Worm (Caenorhabditis elegans) whole organism, late embryonic: ENCODE measurements around the gene K12D12.5.

ENCODE experiments used
- C08G9.2 ChIP-seq: sonication (generic microtip); optimal IDR thresholded peaks from 2 replicates; lab custom pipeline; 2016; ENCODE audit warnings: mild to moderate bottlenecking, missing genetic modification characterization, moderate library complexity, missing compliant biosample characterization
- K02D7.2 ChIP-seq: sonication (generic microtip); optimal IDR thresholded peaks from 2 replicates; lab custom pipeline; 2017; ENCODE audit warnings: mild to moderate bottlenecking, missing genetic modification characterization, missing compliant biosample characterization
- K09A11.1 ChIP-seq: sonication (generic microtip); optimal IDR thresholded peaks from 2 replicates; lab custom pipeline; 2017; ENCODE audit warnings: antibody characterized with exemption, mild to moderate bottlenecking, missing genetic modification characterization, missing compliant biosample characterization; ENCODE audit not compliant: insufficient read depth
- T23F11.4 ChIP-seq: fragments of 200-800 bp; sonication (Bioruptor generic); optimal IDR thresholded peaks from 2 replicates; lab custom pipeline; 2018; ENCODE audit warnings: mild to moderate bottlenecking, missing genetic modification characterization, missing compliant biosample characterization
- Y22D7AL.16 ChIP-seq: sonication (generic microtip); optimal IDR thresholded peaks from 2 replicates; lab custom pipeline; 2016; ENCODE audit warnings: missing genetic modification characterization, missing compliant biosample characterization
- ama-1 ChIP-seq: fragments of 150-350 bp; optimal IDR thresholded peaks from 2 replicates; lab custom pipeline; 2014
- ceh-14 ChIP-seq: sonication (generic microtip); optimal IDR thresholded peaks from 2 replicates; lab custom pipeline; 2016; ENCODE audit warnings: missing genotype, missing genetic modification characterization, missing compliant biosample characterization
- ceh-18 ChIP-seq: sonication (generic microtip); optimal IDR thresholded peaks from 2 replicates; lab custom pipeline; 2016; ENCODE audit warnings: missing genetic modification characterization, missing compliant biosample characterization
- ceh-2 ChIP-seq: sonication (generic microtip); optimal IDR thresholded peaks from 2 replicates; lab custom pipeline; 2016; ENCODE audit warnings: missing genotype, missing genetic modification characterization, missing compliant biosample characterization
- ceh-22 ChIP-seq: sonication (generic microtip); optimal IDR thresholded peaks from 2 replicates; lab custom pipeline; 2017; ENCODE audit warnings: missing biosample characterization, missing genetic modification characterization
- ceh-30 ChIP-seq: fragments of 150-350 bp; optimal IDR thresholded peaks from 2 replicates; lab custom pipeline; 2014; ENCODE audit warnings: missing biosample characterization, missing genetic modification characterization
- ceh-31 ChIP-seq: sonication (generic microtip); optimal IDR thresholded peaks from 2 replicates; lab custom pipeline; 2016; ENCODE audit warnings: missing genetic modification characterization, missing compliant biosample characterization
- ceh-34 ChIP-seq: sonication (generic microtip); optimal IDR thresholded peaks from 2 replicates; lab custom pipeline; 2016; ENCODE audit warnings: mild to moderate bottlenecking, missing genetic modification characterization, missing compliant biosample characterization
- ceh-45 ChIP-seq: fragments of 200-800 bp; sonication (Bioruptor generic); IDR thresholded peaks from 2 replicates; pipeline ENCODE4 v1.3.6; 2022; ENCODE audit warnings: missing genetic modification reagents, missing genetic modification characterization, missing compliant biosample characterization
- ceh-48 ChIP-seq: sonication (generic microtip); optimal IDR thresholded peaks from 2 replicates; lab custom pipeline; 2016; ENCODE audit warnings: missing genetic modification characterization, inconsistent platforms, missing compliant biosample characterization
- ceh-6 ChIP-seq: fragments of 200-800 bp; sonication (Bioruptor generic); optimal IDR thresholded peaks from 2 replicates; lab custom pipeline; 2018; ENCODE audit warnings: mild to moderate bottlenecking, missing genetic modification characterization, missing compliant biosample characterization
- dmd-4 ChIP-seq: sonication (generic microtip); optimal IDR thresholded peaks from 2 replicates; lab custom pipeline; 2016; ENCODE audit warnings: borderline replicate concordance, missing genetic modification characterization, missing compliant biosample characterization
- dve-1 ChIP-seq: sonication (generic microtip); optimal IDR thresholded peaks from 2 replicates; lab custom pipeline; 2017; ENCODE audit warnings: antibody characterized with exemption, mild to moderate bottlenecking, missing genetic modification characterization, missing compliant biosample characterization
- elt-4 ChIP-seq: sonication (generic microtip); optimal IDR thresholded peaks from 2 replicates; lab custom pipeline; 2016; ENCODE audit warnings: missing genetic modification characterization, missing compliant biosample characterization
- eyg-1 ChIP-seq: sonication (generic microtip); optimal IDR thresholded peaks from 2 replicates; lab custom pipeline; 2016; ENCODE audit warnings: missing genotype, missing genetic modification characterization, missing compliant biosample characterization
- fkh-6 ChIP-seq: sonication (generic microtip); optimal IDR thresholded peaks from 2 replicates; lab custom pipeline; 2016; ENCODE audit warnings: missing genetic modification characterization, missing compliant biosample characterization
- hlh-15 ChIP-seq: sonication (generic microtip); optimal IDR thresholded peaks from 2 replicates; lab custom pipeline; 2016; ENCODE audit warnings: missing genetic modification characterization, missing compliant biosample characterization
- hlh-30 ChIP-seq: sonication (generic microtip); optimal IDR thresholded peaks from 2 replicates; lab custom pipeline; 2017; ENCODE audit warnings: antibody characterized with exemption, missing genetic modification characterization, missing compliant biosample characterization; ENCODE audit not compliant: insufficient read depth
- hlh-8 ChIP-seq: sonication (generic microtip); optimal IDR thresholded peaks from 2 replicates; lab custom pipeline; 2016; ENCODE audit warnings: missing genotype, missing genetic modification characterization, missing compliant biosample characterization
- nfya-1 ChIP-seq: sonication (generic microtip); optimal IDR thresholded peaks from 2 replicates; lab custom pipeline; 2017; ENCODE audit warnings: missing genetic modification characterization, mild to moderate bottlenecking, missing compliant biosample characterization, antibody characterized with exemption, moderate library complexity
- nhr-11 ChIP-seq: fragments of 150-350 bp; optimal IDR thresholded peaks from 2 replicates; lab custom pipeline; 2014; ENCODE audit warnings: missing biosample characterization, missing genetic modification characterization
- odd-2 ChIP-seq: sonication (generic microtip); optimal IDR thresholded peaks from 2 replicates; lab custom pipeline; 2017; ENCODE audit warnings: antibody characterized with exemption, mild to moderate bottlenecking, missing genetic modification characterization, missing compliant biosample characterization
- pag-3 ChIP-seq: sonication (generic microtip); optimal IDR thresholded peaks from 2 replicates; lab custom pipeline; 2016; ENCODE audit warnings: missing compliant biosample characterization, missing genetic modification characterization, borderline replicate concordance
- pax-1 ChIP-seq: fragments of 150-350 bp; optimal IDR thresholded peaks from 2 replicates; lab custom pipeline; 2014; ENCODE audit warnings: missing biosample characterization, missing genetic modification characterization
- pqm-1 ChIP-seq: sonication (generic microtip); optimal IDR thresholded peaks from 2 replicates; lab custom pipeline; 2016; ENCODE audit warnings: missing genetic modification characterization, missing compliant biosample characterization
- pros-1 ChIP-seq: fragments of 150-350 bp; optimal IDR thresholded peaks from 2 replicates; lab custom pipeline; 2014; ENCODE audit warnings: missing biosample characterization, missing genetic modification reagents, missing genetic modification characterization
- ref-2 ChIP-seq: sonication (generic microtip); optimal IDR thresholded peaks from 2 replicates; lab custom pipeline; 2016; ENCODE audit warnings: missing genetic modification characterization, missing compliant biosample characterization
- rnt-1 ChIP-seq: sonication (generic microtip); optimal IDR thresholded peaks from 2 replicates; lab custom pipeline; 2016; ENCODE audit warnings: missing genetic modification characterization, missing compliant biosample characterization
- sdc-2 ChIP-seq: sonication (generic microtip); optimal IDR thresholded peaks from 2 replicates; lab custom pipeline; 2016; ENCODE audit warnings: missing genotype, missing genetic modification characterization, missing compliant biosample characterization
- sox-4 ChIP-seq: sonication (generic microtip); optimal IDR thresholded peaks from 2 replicates; lab custom pipeline; 2017; ENCODE audit warnings: mild to moderate bottlenecking, missing genetic modification characterization, inconsistent platforms, missing compliant biosample characterization
- tbx-2 ChIP-seq: sonication (generic microtip); optimal IDR thresholded peaks from 2 replicates; lab custom pipeline; 2016; ENCODE audit warnings: missing genetic modification characterization, missing compliant biosample characterization
- ttx-3 ChIP-seq: sonication (generic microtip); optimal IDR thresholded peaks from 2 replicates; lab custom pipeline; 2016; ENCODE audit warnings: missing genetic modification reagents, missing genetic modification characterization, missing compliant biosample characterization
- unc-55 ChIP-seq: sonication (generic microtip); optimal IDR thresholded peaks from 2 replicates; lab custom pipeline; 2017; ENCODE audit warnings: missing biosample characterization, missing genetic modification reagents, missing genetic modification characterization
- zip-5 ChIP-seq: sonication (generic microtip); optimal IDR thresholded peaks from 2 replicates; lab custom pipeline; 2016; ENCODE audit warnings: missing genetic modification characterization, missing compliant biosample characterization

Gene K12D12.5

ce11 chrII:11888150-11888549 is 27.3 kb downstream of the K12D12.5 start:
- TF ChIP-seq ceh-14 (tag; lab: Kevin White, UChicago) (no peak), pax-1 (tag; lab: Kevin White, UChicago) (no peak), rnt-1 (tag; lab: Kevin White, UChicago) (no peak), zip-5 (tag; lab: Kevin White, UChicago) (no peak), hlh-8 (tag; lab: Kevin White, UChicago) (no peak), unc-55 (GFP tag; lab: Kevin White, UChicago) (no peak), tbx-2 (tag; lab: Kevin White, UChicago) (no peak), pqm-1 (no peak), ceh-30 (no peak), C08G9.2 (tag; lab: Kevin White, UChicago) (no peak), K02D7.2 (no peak), ceh-45 (GFP tag; lab: Robert Waterston, UW) (no peak), nhr-11 (no peak), K09A11.1 (tag; lab: Kevin White, UChicago) (no peak), sdc-2 (tag; lab: Kevin White, UChicago) (no peak), ceh-48 (tag; lab: Kevin White, UChicago) (no peak)

ce11 chrII:11889420-11890075 is 28.7 kb downstream of the K12D12.5 start:
- TF ChIP-seq dmd-4 (tag; lab: Kevin White, UChicago) (peak; percentile 8), T23F11.4 (no peak), ceh-22 (tag; lab: Kevin White, UChicago) (no peak), rnt-1 (tag; lab: Kevin White, UChicago) (peak; percentile 8), C08G9.2 (tag; lab: Kevin White, UChicago) (peak; percentile 20), dve-1 (no peak), elt-4 (tag; lab: Kevin White, UChicago) (no peak), ref-2 (tag; lab: Kevin White, UChicago) (peak; percentile 54), hlh-30 (tag; lab: Kevin White, UChicago) (peak; percentile 84), ceh-6 (GFP tag; lab: Kevin White, UChicago) (peak; percentile 25), ceh-31 (tag; lab: Kevin White, UChicago) (peak; percentile 23), K09A11.1 (tag; lab: Kevin White, UChicago) (no peak), ama-1 (lab: Kevin White, UChicago) (peak; percentile 67), ceh-18 (tag; lab: Kevin White, UChicago) (peak; percentile 26), ceh-2 (tag; lab: Kevin White, UChicago) (peak; percentile 16), ceh-34 (peak; percentile 7), Y22D7AL.16 (tag; lab: Kevin White, UChicago) (no peak), nfya-1 (peak; percentile 28), sdc-2 (tag; lab: Kevin White, UChicago) (peak; percentile 31), eyg-1 (tag; lab: Kevin White, UChicago) (peak; percentile 19), unc-55 (GFP tag; lab: Kevin White, UChicago) (peak; percentile 60), pag-3 (tag; lab: Kevin White, UChicago) (no peak), hlh-15 (no peak), tbx-2 (tag; lab: Kevin White, UChicago) (peak; percentile 11)

- TF ChIP-seq tbx-2 (tag; lab: Kevin White, UChicago) (peak; percentile 50), ceh-30 (no peak), pros-1 (tag; lab: Kevin White, UChicago) (no peak), ref-2 (tag; lab: Kevin White, UChicago) (peak; percentile 81), hlh-15 (no peak), ceh-31 (tag; lab: Kevin White, UChicago) (peak; percentile 52), odd-2 (tag; lab: Kevin White, UChicago) (no peak), sox-4 (tag; lab: Kevin White, UChicago) (no peak), pqm-1 (no peak), hlh-30 (tag; lab: Kevin White, UChicago) (peak; percentile 22), unc-55 (GFP tag; lab: Kevin White, UChicago) (no peak), fkh-6 (tag; lab: Kevin White, UChicago) (no peak), ttx-3 (tag; lab: Kevin White, UChicago) (no peak), ceh-14 (tag; lab: Kevin White, UChicago) (no peak)
Observed at ce11 chrII:11890596-11890995, 29.8 kb downstream of the K12D12.5 start.
